Worm (Caenorhabditis elegans) whole organism, L4/young adult: Measurements from ENCODE around the gene T26C5.3.

Experiments used
- W03F9.2 ChIP-seq: fragments of 150-350 bp; optimal IDR thresholded peaks from 2 replicates; lab custom pipeline; 2014; ENCODE audit warnings: missing biosample characterization, missing genetic modification characterization
- dao-5 ChIP-seq: sonication (generic microtip); optimal IDR thresholded peaks from 2 replicates; lab custom pipeline; 2016; ENCODE audit warnings: missing genotype, missing genetic modification characterization, moderate library complexity, missing compliant biosample characterization
- him-1 ChIP-seq: sonication (generic microtip); optimal IDR thresholded peaks from 2 replicates; lab custom pipeline; 2016; ENCODE audit warnings: missing genotype, missing genetic modification reagents, missing genetic modification characterization, missing compliant biosample characterization

T26C5.3 gene

DNA sequence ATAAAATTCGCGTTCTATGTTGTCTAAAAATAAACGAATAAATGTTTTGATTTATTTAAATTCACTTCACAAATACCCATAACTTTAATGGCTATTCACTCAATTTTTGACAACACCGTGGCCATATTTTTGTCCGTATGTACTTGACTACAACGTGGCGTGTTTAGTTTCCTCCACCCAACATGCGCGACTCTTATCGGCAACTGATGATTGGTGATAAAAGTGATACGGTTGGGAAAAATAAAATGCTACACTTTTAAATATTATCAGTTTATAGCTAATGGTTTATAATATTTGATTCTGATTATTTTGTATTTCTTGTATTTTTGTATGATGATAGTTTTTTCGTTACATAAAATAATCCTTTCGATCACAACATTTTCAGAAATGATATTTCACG is 55.2 kb downstream of the T26C5.3 start, which contains the start of gene acs-7:
TSS of gene acs-7 (plus strand) at position 386 of the 400 bp plus-strand sequence.
- TF ChIP-seq dao-5 (tag; lab: Kevin White, UChicago), result no peak
- TF ChIP-seq W03F9.2 (tag; lab: Kevin White, UChicago), result no peak
- TF ChIP-seq him-1 (tag; lab: Kevin White, UChicago), result no peak

DNA sequence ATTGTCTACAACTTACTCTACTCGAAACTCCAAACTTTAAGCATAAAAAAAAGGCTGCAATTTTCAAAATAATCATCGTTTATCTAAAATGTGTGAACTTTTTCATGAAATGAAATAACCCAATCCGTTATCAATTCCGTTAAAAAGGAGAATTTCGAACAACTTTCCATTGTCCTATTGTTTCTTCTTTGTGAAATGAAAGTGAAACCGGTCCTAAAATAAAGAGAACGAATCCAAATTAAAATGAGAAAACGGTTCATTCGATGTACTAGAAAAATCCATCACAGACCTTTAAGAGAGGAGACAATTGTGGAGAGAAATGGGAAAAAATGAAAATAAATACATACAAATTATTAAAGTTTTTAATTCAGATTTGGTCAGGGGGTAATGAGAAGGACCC is 59.3 kb downstream of the T26C5.3 start, which contains the start of gene C01G6.9:
TSS of gene C01G6.9 (minus strand) at position 141 of the 400 bp plus-strand sequence.
- TF ChIP-seq W03F9.2 (tag; lab: Kevin White, UChicago) (no peak), dao-5 (tag; lab: Kevin White, UChicago) (no peak), him-1 (tag; lab: Kevin White, UChicago) (no peak)
